Worm (Caenorhabditis elegans) whole organism, L2 larva: ENCODE data around the gene F17C8.9.
A peak's percentile ranks its signal among the peaks of the same experiment; 100 is the strongest.

Source experiments
- C34F6.9 ChIP-seq: fragments of 150-350 bp; optimal IDR thresholded peaks from 2 replicates; lab custom pipeline; 2014; ENCODE audit warnings: missing biosample characterization, missing genetic modification characterization
- F13H6.1 ChIP-seq: sonication (generic microtip); optimal IDR thresholded peaks from 2 replicates; lab custom pipeline; 2016; ENCODE audit warnings: missing genetic modification characterization, missing compliant biosample characterization
- R02D3.7 ChIP-seq: fragments of 150-350 bp; optimal IDR thresholded peaks from 2 replicates; lab custom pipeline; 2014; ENCODE audit warnings: missing biosample characterization, missing genetic modification characterization
- Y55F3AM.14 ChIP-seq: fragments of 200-800 bp; sonication (Bioruptor generic); optimal IDR thresholded peaks from 2 replicates; lab custom pipeline; 2018; ENCODE audit warnings: mild to moderate bottlenecking, missing genetic modification characterization, missing compliant biosample characterization
- ZK546.5 ChIP-seq: sonication (generic microtip); optimal IDR thresholded peaks from 2 replicates; lab custom pipeline; 2017; ENCODE audit warnings: missing biosample characterization, missing genetic modification characterization
- alr-1 ChIP-seq: fragments of 150-350 bp; optimal IDR thresholded peaks from 2 replicates; lab custom pipeline; 2014; ENCODE audit warnings: missing biosample characterization, missing genetic modification characterization
- aly-2 ChIP-seq: fragments of 150-350 bp; optimal IDR thresholded peaks from 2 replicates; lab custom pipeline; 2014; ENCODE audit warnings: missing biosample characterization, missing genetic modification characterization
- ama-1 ChIP-seq: fragments of 150-350 bp; optimal IDR thresholded peaks from 2 replicates; lab custom pipeline; 2018; ENCODE audit warnings: inconsistent platforms
- blmp-1 ChIP-seq: sonication (generic microtip); optimal IDR thresholded peaks from 2 replicates; lab custom pipeline; 2017; ENCODE audit warnings: missing genetic modification characterization, mild to moderate bottlenecking, missing compliant biosample characterization, antibody characterized with exemption, moderate library complexity; ENCODE audit not compliant: insufficient read depth
- ceh-16 ChIP-seq: fragments of 150-350 bp; optimal IDR thresholded peaks from 2 replicates; lab custom pipeline; 2014; ENCODE audit warnings: missing biosample characterization, missing genetic modification characterization
- ceh-82 ChIP-seq: fragments of 150-350 bp; optimal IDR thresholded peaks from 2 replicates; lab custom pipeline; 2014; ENCODE audit warnings: missing biosample characterization, missing genetic modification characterization
- crh-2 ChIP-seq: sonication (generic microtip); optimal IDR thresholded peaks from 2 replicates; lab custom pipeline; 2017; ENCODE audit warnings: missing biosample characterization, missing genetic modification characterization
- dmd-4 ChIP-seq: sonication (generic microtip); optimal IDR thresholded peaks from 2 replicates; lab custom pipeline; 2017; ENCODE audit warnings: missing biosample characterization, missing genetic modification characterization
- egl-27 ChIP-seq: sonication (generic microtip); optimal IDR thresholded peaks from 3 replicates; lab custom pipeline; 2017; ENCODE audit warnings: missing biosample characterization, missing genetic modification reagents, missing genetic modification characterization
- elt-1 ChIP-seq: fragments of 150-350 bp; optimal IDR thresholded peaks from 2 replicates; lab custom pipeline; 2014; ENCODE audit warnings: missing biosample characterization, missing genetic modification characterization
- elt-3 ChIP-seq: sonication (generic microtip); optimal IDR thresholded peaks from 2 replicates; lab custom pipeline; 2017; ENCODE audit warnings: missing biosample characterization, missing genetic modification characterization
- fos-1 ChIP-seq: fragments of 150-350 bp; optimal IDR thresholded peaks from 2 replicates; lab custom pipeline; 2014; ENCODE audit warnings: missing biosample characterization, missing genetic modification characterization
- gmeb-1 ChIP-seq: fragments of 150-350 bp; optimal IDR thresholded peaks from 2 replicates; lab custom pipeline; 2014; ENCODE audit warnings: missing biosample characterization, missing genetic modification characterization
- lin-11 ChIP-seq: fragments of 150-350 bp; sonication (generic microtip); optimal IDR thresholded peaks from 2 replicates; lab custom pipeline; 2014; ENCODE audit warnings: missing biosample characterization, missing genetic modification characterization, inconsistent platforms, mixed read lengths
- lin-13 ChIP-seq: fragments of 150-350 bp; optimal IDR thresholded peaks from 2 replicates; lab custom pipeline; 2014; ENCODE audit warnings: missing biosample characterization, missing genetic modification reagents, missing genetic modification characterization
- lin-39 ChIP-seq: fragments of 150-350 bp; optimal IDR thresholded peaks from 2 replicates; lab custom pipeline; 2014; ENCODE audit warnings: missing biosample characterization, missing genetic modification reagents, missing genetic modification characterization
- lsy-2 ChIP-seq, 2 experiments: fragments of 150-350 bp in 1 of 2; sonication (generic microtip) in 1 of 2; optimal IDR thresholded peaks; 2 replicates each; lab custom pipeline; 2014 to 2017; ENCODE audit warnings: missing biosample characterization in 2 of 2, missing genetic modification characterization in 2 of 2
- mab-5 ChIP-seq: fragments of 150-350 bp; optimal IDR thresholded peaks from 2 replicates; lab custom pipeline; 2014; ENCODE audit warnings: missing biosample characterization, missing genetic modification characterization
- mbf-1 ChIP-seq: sonication (generic microtip); optimal IDR thresholded peaks from 2 replicates; lab custom pipeline; 2017; ENCODE audit warnings: missing biosample characterization, missing genetic modification characterization
- mdl-1 ChIP-seq, 2 experiments: fragments of 150-350 bp in 1 of 2; sonication (generic microtip) in 1 of 2; optimal IDR thresholded peaks; 2 replicates each; lab custom pipeline; 2017; ENCODE audit warnings: missing biosample characterization in 2 of 2, missing genetic modification characterization in 2 of 2
- nhr-10 ChIP-seq: sonication (generic microtip); optimal IDR thresholded peaks from 2 replicates; lab custom pipeline; 2017; ENCODE audit warnings: missing biosample characterization, missing genetic modification characterization
- nhr-11 ChIP-seq: fragments of 150-350 bp; optimal IDR thresholded peaks from 2 replicates; lab custom pipeline; 2014; ENCODE audit warnings: missing biosample characterization, missing genetic modification characterization
- nhr-12 ChIP-seq: fragments of 150-350 bp; optimal IDR thresholded peaks from 2 replicates; lab custom pipeline; 2014; ENCODE audit warnings: missing biosample characterization, missing genetic modification characterization
- nhr-129 ChIP-seq: fragments of 150-350 bp; optimal IDR thresholded peaks from 2 replicates; lab custom pipeline; 2014; ENCODE audit warnings: missing biosample characterization, missing genetic modification characterization
- nhr-21 ChIP-seq: fragments of 150-350 bp; optimal IDR thresholded peaks from 2 replicates; lab custom pipeline; 2014; ENCODE audit warnings: missing biosample characterization, missing genetic modification characterization
- nhr-23 ChIP-seq: fragments of 150-350 bp; optimal IDR thresholded peaks from 2 replicates; lab custom pipeline; 2014; ENCODE audit warnings: missing biosample characterization, missing genetic modification reagents, missing genetic modification characterization
- nhr-237 ChIP-seq: fragments of 150-350 bp; optimal IDR thresholded peaks from 2 replicates; lab custom pipeline; 2014; ENCODE audit warnings: missing biosample characterization, missing genetic modification characterization
- nhr-25 ChIP-seq: fragments of 150-350 bp; sonication (generic microtip); optimal IDR thresholded peaks from 3 replicates; lab custom pipeline; 2014; ENCODE audit warnings: missing biosample characterization, missing genetic modification characterization
- nhr-6 ChIP-seq: fragments of 150-350 bp; optimal IDR thresholded peaks from 2 replicates; lab custom pipeline; 2014; ENCODE audit warnings: missing biosample characterization, missing genetic modification characterization
- nhr-77 ChIP-seq: fragments of 150-350 bp; optimal IDR thresholded peaks from 2 replicates; lab custom pipeline; 2014; ENCODE audit warnings: missing biosample characterization, missing genetic modification characterization
- peb-1 ChIP-seq: fragments of 150-350 bp; optimal IDR thresholded peaks from 2 replicates; lab custom pipeline; 2014; ENCODE audit warnings: missing biosample characterization, missing genetic modification characterization
- sem-4 ChIP-seq: fragments of 150-350 bp; optimal IDR thresholded peaks from 2 replicates; lab custom pipeline; 2014; ENCODE audit warnings: missing biosample characterization, missing genetic modification reagents, missing genetic modification characterization
- skn-1 ChIP-seq: sonication (generic microtip); optimal IDR thresholded peaks from 2 replicates; lab custom pipeline; 2017; ENCODE audit warnings: missing biosample characterization, missing genetic modification characterization
- sma-3 ChIP-seq: sonication (generic microtip); optimal IDR thresholded peaks from 2 replicates; lab custom pipeline; 2016; ENCODE audit warnings: missing genetic modification reagents, missing genetic modification characterization, missing compliant biosample characterization
- sma-9 ChIP-seq, 2 experiments: fragments of 150-350 bp in 1 of 2; sonication (generic microtip) in 1 of 2; optimal IDR thresholded peaks; 2 replicates each; lab custom pipeline; 2014 to 2016; ENCODE audit warnings: missing genetic modification characterization in 2 of 2, mild to moderate bottlenecking in 1 of 2, missing biosample characterization in 1 of 2, missing compliant biosample characterization in 1 of 2, missing genetic modification reagents in 1 of 2, moderate library complexity in 1 of 2
- snpc-4 ChIP-seq: fragments of 150-350 bp; optimal IDR thresholded peaks from 2 replicates; lab custom pipeline; 2014; ENCODE audit warnings: missing biosample characterization, missing genetic modification characterization
- unc-39 ChIP-seq: fragments of 150-350 bp; optimal IDR thresholded peaks from 2 replicates; lab custom pipeline; 2014; ENCODE audit warnings: missing biosample characterization, missing genetic modification characterization
- unc-55 ChIP-seq: fragments of 150-350 bp; sonication (generic microtip); optimal IDR thresholded peaks from 3 replicates; lab custom pipeline; 2014; ENCODE audit warnings: missing biosample characterization, missing genetic modification reagents, missing genetic modification characterization
- unc-62 ChIP-seq: fragments of 150-350 bp; optimal IDR thresholded peaks from 2 replicates; lab custom pipeline; 2014; ENCODE audit warnings: missing biosample characterization, missing genetic modification reagents, missing genetic modification characterization
- zag-1 ChIP-seq: fragments of 150-350 bp; optimal IDR thresholded peaks from 2 replicates; lab custom pipeline; 2014; ENCODE audit warnings: missing biosample characterization, missing genetic modification characterization
- ztf-1 ChIP-seq: fragments of 200-800 bp; sonication (Bioruptor generic); conservative IDR thresholded peaks from 2 replicates; pipeline ENCODE4 v1.3.6; 2022; ENCODE audit warnings: missing genetic modification characterization, missing compliant biosample characterization
- ztf-11 ChIP-seq: sonication (generic microtip); optimal IDR thresholded peaks from 2 replicates; lab custom pipeline; 2017; ENCODE audit warnings: missing biosample characterization, missing genetic modification characterization
- ztf-4 ChIP-seq: fragments of 150-350 bp; optimal IDR thresholded peaks from 2 replicates; lab custom pipeline; 2014; ENCODE audit warnings: missing biosample characterization, missing genetic modification characterization

The F17C8.9 gene

ce11 chrIII:4754001-4754561 lies 19.9 kb downstream of the F17C8.9 start, which contains the start of the genes rps-0 and rbg-3:
TSS of gene rps-0 (minus strand) at chrIII:4754051.
TSS of gene rbg-3 (plus strand) at chrIII:4754424.
- TF ChIP-seq ztf-1 (GFP tag; lab: Robert Waterston, UW) (no peak), nhr-10 (tag; lab: Kevin White, UChicago) (no peak), ceh-16 (tag; lab: Kevin White, UChicago) (peak; percentile 68), egl-27 (tag; lab: Kevin White, UChicago) (peak; percentile 80), fos-1 (tag; lab: Kevin White, UChicago) (peak; percentile 92), ZK546.5 (tag; lab: Kevin White, UChicago) (peak; percentile 73), alr-1 (no peak), snpc-4 (tag; lab: Kevin White, UChicago) (peak; percentile 44), peb-1 (tag; lab: Kevin White, UChicago) (no peak), unc-62 (peak; percentile 28), nhr-21 (tag; lab: Kevin White, UChicago) (peak; percentile 93), nhr-23 (tag; lab: Kevin White, UChicago) (no peak), blmp-1 (tag; lab: Kevin White, UChicago) (peak; percentile 69), zag-1 (tag; lab: Kevin White, UChicago) (peak; percentile 27), elt-3 (tag; lab: Kevin White, UChicago) (no peak), ceh-82 (tag; lab: Kevin White, UChicago) (peak; percentile 57), lin-13 (peak; percentile 94), F13H6.1 (tag; lab: Kevin White, UChicago) (peak; percentile 86), gmeb-1 (tag; lab: Kevin White, UChicago) (peak; percentile 93), unc-39 (tag; lab: Kevin White, UChicago) (no peak), mdl-1 (tag; optimal IDR thresholded peaks at IDR 0.05; lab: Kevin White, UChicago) (peak in 1 of 2 experiments; percentile 45), mab-5 (tag; lab: Kevin White, UChicago) (peak; percentile 85), ama-1 (lab: Kevin White, UChicago) (peak; percentile 64), unc-55 (GFP tag; lab: Kevin White, UChicago) (peak; percentile 97), lsy-2 (tag; optimal IDR thresholded peaks at IDR 0.05; lab: Kevin White, UChicago) (peak; percentile 91 to 98), sma-9 (GFP tag; optimal IDR thresholded peaks at IDR 0.05; lab: Kevin White, UChicago) (peak; percentile 89), sma-9 (tag; optimal IDR thresholded peaks at IDR 0.05; lab: Kevin White, UChicago) (no peak), R02D3.7 (peak; percentile 97), crh-2 (tag; lab: Kevin White, UChicago) (peak; percentile 94), nhr-12 (tag; lab: Kevin White, UChicago) (no peak), Y55F3AM.14 (GFP tag; lab: Kevin White, UChicago) (no peak), nhr-129 (peak; percentile 94), dmd-4 (no peak), nhr-77 (tag; lab: Kevin White, UChicago) (peak; percentile 51), sem-4 (tag; lab: Kevin White, UChicago) (peak; percentile 91), sma-3 (GFP tag; lab: Kevin White, UChicago) (peak; percentile 95), skn-1 (tag; lab: Kevin White, UChicago) (peak; percentile 79), aly-2 (tag; lab: Kevin White, UChicago) (no peak), nhr-11 (tag; lab: Kevin White, UChicago) (no peak), nhr-6 (peak; percentile 91), lin-11 (tag; lab: Kevin White, UChicago) (peak; percentile 89), nhr-25 (tag; lab: Kevin White, UChicago) (peak; percentile 95), C34F6.9 (peak; percentile 97), ztf-4 (tag; lab: Kevin White, UChicago) (peak; percentile 80)

ce11 chrIII:4756983-4757382 lies 22.8 kb downstream of the F17C8.9 start, which contains the start of gene fbxl-2:
TSS of gene fbxl-2 (plus strand) at chrIII:4757260.
- TF ChIP-seq snpc-4 (tag; lab: Kevin White, UChicago) (peak; percentile 83), peb-1 (tag; lab: Kevin White, UChicago) (no peak), elt-1 (no peak), nhr-21 (tag; lab: Kevin White, UChicago) (peak; percentile 95), nhr-23 (tag; lab: Kevin White, UChicago) (no peak), nhr-237 (tag; lab: Kevin White, UChicago) (peak; percentile 72), nhr-129 (peak; percentile 94), sem-4 (tag; lab: Kevin White, UChicago) (peak; percentile 81), gmeb-1 (tag; lab: Kevin White, UChicago) (peak; percentile 100), mab-5 (tag; lab: Kevin White, UChicago) (peak; percentile 91), lsy-2 (tag; optimal IDR thresholded peaks at IDR 0.05; lab: Kevin White, UChicago) (peak; percentile 95 to 97), ceh-82 (tag; lab: Kevin White, UChicago) (peak; percentile 88), sma-3 (GFP tag; lab: Kevin White, UChicago) (peak; percentile 97), dmd-4 (no peak), nhr-6 (peak; percentile 74), ZK546.5 (tag; lab: Kevin White, UChicago) (peak; percentile 76), nhr-12 (tag; lab: Kevin White, UChicago) (no peak), ztf-1 (GFP tag; lab: Robert Waterston, UW) (no peak), sma-9 (GFP tag; optimal IDR thresholded peaks at IDR 0.05; lab: Kevin White, UChicago) (peak; percentile 96), sma-9 (tag; optimal IDR thresholded peaks at IDR 0.05; lab: Kevin White, UChicago) (no peak), R02D3.7 (peak; percentile 88), lin-39 (tag; lab: Kevin White, UChicago) (no peak), elt-3 (tag; lab: Kevin White, UChicago) (no peak), skn-1 (tag; lab: Kevin White, UChicago) (no peak), ztf-4 (tag; lab: Kevin White, UChicago) (peak; percentile 91), ama-1 (lab: Kevin White, UChicago) (no peak), ztf-11 (peak; percentile 42), lin-13 (peak; percentile 96), unc-55 (GFP tag; lab: Kevin White, UChicago) (peak; percentile 98), mbf-1 (tag; lab: Kevin White, UChicago) (no peak)
